Worm (Caenorhabditis elegans) whole organism, L3 larva: ENCODE results near the gene W09C2.7.

ENCODE experiments used
- ceh-9 ChIP-seq: sonication (generic microtip); optimal IDR thresholded peaks from 2 replicates; lab custom pipeline; 2018; ENCODE audit warnings: missing biosample characterization, missing genetic modification characterization
- egl-27 ChIP-seq: sonication (generic microtip); optimal IDR thresholded peaks from 4 replicates; lab custom pipeline; 2017; ENCODE audit warnings: missing biosample characterization, missing genetic modification reagents, missing genetic modification characterization
- lsy-12 ChIP-seq: sonication (generic microtip); optimal IDR thresholded peaks from 2 replicates; lab custom pipeline; 2016; ENCODE audit warnings: mild to moderate bottlenecking, missing genetic modification characterization, missing compliant biosample characterization
- mdl-1 ChIP-seq: fragments of 150-350 bp; optimal IDR thresholded peaks from 2 replicates; lab custom pipeline; 2014; ENCODE audit warnings: missing biosample characterization, missing genetic modification characterization
- nhr-237 ChIP-seq: fragments of 150-350 bp; optimal IDR thresholded peaks from 2 replicates; lab custom pipeline; 2014; ENCODE audit warnings: missing biosample characterization, missing genetic modification characterization
- snpc-4 ChIP-seq: fragments of 150-350 bp; optimal IDR thresholded peaks from 2 replicates; lab custom pipeline; 2014; ENCODE audit warnings: missing biosample characterization, missing genetic modification characterization

- TF ChIP-seq snpc-4 (tag; lab: Kevin White, UChicago) (no peak), ceh-9 (tag; lab: Kevin White, UChicago) (no peak), nhr-237 (tag; lab: Kevin White, UChicago) (no peak), mdl-1 (tag; lab: Kevin White, UChicago) (no peak), lsy-12 (tag; lab: Kevin White, UChicago) (no peak), egl-27 (tag; lab: Kevin White, UChicago) (no peak)
Observed at ce11 chrIV:9657753-9658152, 35.6 kb upstream of the W09C2.7 start, which contains the start of gene acc-1.
